Worm (Caenorhabditis elegans): ENCODE measurements around the gene ttm-1.

Gene ttm-1

ce11 chrIII:12993055-12993454 lies 26.3 kb upstream of the ttm-1 start:
- TF ChIP-seq efl-1 (optimal IDR thresholded peaks at IDR 0.05) = no peak
- peak in 1 of 2 experiments; percentile 58 for TF ChIP-seq efl-1 (GFP tag; optimal IDR thresholded peaks at IDR 0.05 in 1 of 2)
- no peak for TF ChIP-seq dpl-1 (GFP tag; optimal IDR thresholded peaks at IDR 0.05)

- no peak for TF ChIP-seq nhr-28 (tag; optimal IDR thresholded peaks at IDR 0.05)
These were observed 24.2 kb upstream of the ttm-1 start, which contains the start of gene ZK1010.12 for ce11 chrIII:12990997-12991396. Gene ZK1010.12, plus strand, starts transcription at chrIII:12991297.

ce11 chrIII:12987418-12987817 lies 20.6 kb upstream of the ttm-1 start, which contains the start of gene ZK1010.5:
Gene ZK1010.5, minus strand, starts transcription at chrIII:12987518.
- TF ChIP-seq mef-2 (tag; optimal IDR thresholded peaks at IDR 0.05) = no peak
- TF ChIP-seq elt-3 (tag; optimal IDR thresholded peaks at IDR 0.05) = no peak
- no peak for TF ChIP-seq grh-1 (GFP tag; IDR thresholded peaks at IDR 0.05)
- no peak for TF ChIP-seq nhr-237 (tag; optimal IDR thresholded peaks at IDR 0.05)
- no peak for TF ChIP-seq nhr-20 (tag; optimal IDR thresholded peaks at IDR 0.05)
- no peak for TF ChIP-seq mab-9 (GFP tag; IDR thresholded peaks at IDR 0.05)
- no peak for TF ChIP-seq lin-13 (GFP tag; optimal IDR thresholded peaks at IDR 0.05)
- TF ChIP-seq snu-23 (GFP tag; optimal IDR thresholded peaks at IDR 0.05) = no peak
- no peak for TF ChIP-seq C16A3.4 (tag; optimal IDR thresholded peaks at IDR 0.05)
- TF ChIP-seq unc-30 (tag; optimal IDR thresholded peaks at IDR 0.05) = no peak
- no peak for TF ChIP-seq pag-3 (tag; optimal IDR thresholded peaks at IDR 0.05; ENCODE audit: borderline replicate concordance, insufficient read depth)
- no peak for TF ChIP-seq elt-2 (tag; optimal IDR thresholded peaks at IDR 0.05)
- TF ChIP-seq lsy-2 (tag; optimal IDR thresholded peaks at IDR 0.05) = no peak
- no peak for TF ChIP-seq lin-39 (tag; optimal IDR thresholded peaks at IDR 0.05)
- no peak for TF ChIP-seq lir-3 (tag; optimal IDR thresholded peaks at IDR 0.05; ENCODE audit: poor library complexity)
- TF ChIP-seq efl-1 (optimal IDR thresholded peaks at IDR 0.05) = no peak
- no peak for TF ChIP-seq efl-1 (GFP tag; optimal IDR thresholded peaks at IDR 0.05 in 1 of 2)
- no peak for TF ChIP-seq sox-4 (tag; optimal IDR thresholded peaks at IDR 0.05)
- TF ChIP-seq nhr-84 (tag; optimal IDR thresholded peaks at IDR 0.05) = no peak

ce11 chrIII:12980770-12981169 lies 14.0 kb upstream of the ttm-1 start, which contains the start of gene ZK1010.4:
Gene ZK1010.4, plus strand, starts transcription at chrIII:12981070.
- TF ChIP-seq nhr-19 (GFP tag; conservative IDR thresholded peaks at IDR 0.05) (no peak), sup-37 (GFP tag; optimal IDR thresholded peaks at IDR 0.05) (no peak), aha-1 (tag; optimal IDR thresholded peaks at IDR 0.05) (no peak), egl-27 (tag; optimal IDR thresholded peaks at IDR 0.05) (no peak), efl-3 (GFP tag; optimal IDR thresholded peaks at IDR 0.05) (no peak), nhr-28 (tag; optimal IDR thresholded peaks at IDR 0.05) (no peak), swsn-7 (tag; optimal IDR thresholded peaks at IDR 0.05) (no peak), fkh-8 (tag; optimal IDR thresholded peaks at IDR 0.05) (no peak), tbx-2 (tag; optimal IDR thresholded peaks at IDR 0.05) (no peak), mef-2 (tag; optimal IDR thresholded peaks at IDR 0.05) (no peak), lsy-2 (tag; optimal IDR thresholded peaks at IDR 0.05) (no peak), ceh-88 (GFP tag; IDR thresholded peaks at IDR 0.05) (no peak), irx-1 (tag; optimal IDR thresholded peaks at IDR 0.05) (no peak), efl-1 (optimal IDR thresholded peaks at IDR 0.05) (no peak), efl-1 (GFP tag; optimal IDR thresholded peaks at IDR 0.05 in 1 of 2) (no peak), elt-3 (tag; optimal IDR thresholded peaks at IDR 0.05) (no peak), ama-1 (optimal IDR thresholded peaks at IDR 0.05) (no peak), C16A3.4 (tag; optimal IDR thresholded peaks at IDR 0.05) (no peak), fkh-4 (tag; optimal IDR thresholded peaks at IDR 0.05; ENCODE audit: borderline replicate concordance) (no peak), fkh-10 (GFP tag; optimal IDR thresholded peaks at IDR 0.05) (no peak), nhr-20 (tag; optimal IDR thresholded peaks at IDR 0.05) (no peak)

All from whole organism, L1 larva.